Worm (Caenorhabditis elegans) whole organism, L3 larva: Measurements from ENCODE around the gene best-4.

Experiments used
- pha-4 ChIP-seq: fragments of 150-350 bp; optimal IDR thresholded peaks from 2 replicates; lab custom pipeline; 2014; ENCODE audit warnings: missing biosample characterization, missing genetic modification reagents, missing genetic modification characterization
- tbx-2 ChIP-seq: sonication (generic microtip); optimal IDR thresholded peaks from 2 replicates; lab custom pipeline; 2016; ENCODE audit warnings: mild to moderate bottlenecking, missing genetic modification characterization, missing compliant biosample characterization

Gene best-4

DNA sequence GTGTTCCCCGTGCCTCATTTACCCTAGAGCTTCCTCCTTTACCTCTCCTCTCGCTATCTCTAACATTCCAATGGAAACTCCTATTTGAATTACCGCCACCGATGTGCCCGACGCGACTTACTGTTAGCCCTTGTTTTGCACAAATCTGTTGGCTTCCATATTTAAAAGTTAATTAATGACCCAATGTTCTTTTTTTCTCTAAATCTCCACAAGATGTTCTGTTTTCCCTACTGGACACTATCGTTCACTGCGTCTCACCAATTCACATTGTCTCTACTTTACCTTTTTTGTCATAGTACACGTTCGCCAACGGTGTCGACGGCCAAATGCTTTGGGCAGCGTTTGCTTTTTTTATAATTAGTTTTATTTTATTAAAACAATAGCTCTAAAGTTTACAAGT is 11.1 kb downstream of the best-4 start:
- TF ChIP-seq pha-4 (tag; lab: Kevin White, UChicago) (no peak), tbx-2 (tag; lab: Kevin White, UChicago) (no peak)
- TF ChIP-seq, all 47 proteins: peak for 0
